Fruit fly (Drosophila melanogaster): Measurements from ENCODE around the gene Synd.

Synd gene

DNA sequence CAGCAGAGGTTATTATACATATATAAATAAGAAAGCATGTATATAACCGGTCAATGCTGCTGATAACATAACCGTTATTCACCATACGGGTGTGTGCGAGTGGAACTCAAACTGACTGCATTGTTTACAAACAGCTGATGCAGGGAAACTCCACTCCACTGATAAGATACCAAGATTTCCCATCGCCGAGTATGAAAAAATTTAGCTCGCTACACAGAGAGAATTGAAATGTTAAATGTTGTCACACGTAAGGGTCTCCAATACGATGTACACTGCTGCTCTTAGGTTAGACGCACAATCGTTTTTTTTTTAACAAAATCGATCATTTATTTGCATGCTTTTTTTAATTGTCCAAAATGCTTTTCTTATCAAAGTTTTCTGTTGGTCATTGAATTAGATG, 1.1 kb downstream of the Synd start:
- TF ChIP-seq CG9948 (tag; optimal IDR thresholded peaks at IDR 0.05) (peak; percentile 3), Pif1A (GFP tag; optimal IDR thresholded peaks at IDR 0.05) (peak; percentile 5), CG13204 (GFP tag; optimal IDR thresholded peaks at IDR 0.05) (no peak), EcR (GFP tag; optimal IDR thresholded peaks at IDR 0.05) (no peak), Ets98B (GFP tag; IDR thresholded peaks at IDR 0.05) (peak; percentile 33), CG8301 (tag; optimal IDR thresholded peaks at IDR 0.05) (peak; percentile 12), CG4496 (GFP tag; IDR thresholded peaks at IDR 0.05) (peak; percentile 63; the same call in 1 of the 3 replicates), fd96Ca (GFP tag; IDR thresholded peaks at IDR 0.05) (peak; percentile 21; the same call in 1 of the 3 replicates), D1 (tag; optimal IDR thresholded peaks at IDR 0.05) (no peak), CG15710 (tag; optimal IDR thresholded peaks at IDR 0.05) (peak; percentile 10), CG14655 (GFP tag; optimal IDR thresholded peaks at IDR 0.05) (peak; percentile 5), Snoo (tag; optimal IDR thresholded peaks at IDR 0.05) (no peak)

- TF ChIP-seq CG9948 (tag; optimal IDR thresholded peaks at IDR 0.05), result no peak
- TF ChIP-seq CG8301 (tag; optimal IDR thresholded peaks at IDR 0.05), result no peak
- no peak for TF ChIP-seq CG12605 (GFP tag; IDR thresholded peaks at IDR 0.05)
- TF ChIP-seq Pif1A (GFP tag; optimal IDR thresholded peaks at IDR 0.05), result no peak
- no peak for TF ChIP-seq CG8159 (tag; optimal IDR thresholded peaks at IDR 0.05)
- no peak for TF ChIP-seq CG4496 (GFP tag; IDR thresholded peaks at IDR 0.05)
Measured at dm6 chr3R:20834770-20835183, 2.2 kb downstream of the Synd start.

DNA sequence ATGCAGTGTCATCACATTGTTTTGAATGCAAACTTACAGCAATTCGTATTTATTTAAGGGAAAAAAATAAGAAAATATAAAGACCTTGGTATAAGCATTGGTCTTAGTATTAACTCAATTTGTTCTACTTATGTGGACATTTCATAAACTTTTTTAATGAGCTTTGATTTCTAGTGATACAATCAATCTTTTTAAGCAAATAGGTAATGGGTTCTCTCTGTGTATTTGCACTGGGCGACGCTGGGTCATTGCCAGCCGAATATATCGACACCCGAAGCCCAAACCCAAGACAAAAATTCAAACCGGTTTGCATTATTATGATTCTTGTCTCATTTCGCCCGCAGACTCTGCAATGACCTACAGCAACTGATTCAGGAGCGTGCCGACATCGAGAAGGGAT, 2.9 kb downstream of the Synd start:
- no peak for TF ChIP-seq fd96Ca (GFP tag; IDR thresholded peaks at IDR 0.05)
- TF ChIP-seq D1 (tag; optimal IDR thresholded peaks at IDR 0.05), result no peak
- TF ChIP-seq Pif1B (GFP tag; optimal IDR thresholded peaks at IDR 0.05), result peak; percentile 18
- TF ChIP-seq EcR (GFP tag; optimal IDR thresholded peaks at IDR 0.05), result peak; percentile 36
- peak; percentile 6 for TF ChIP-seq Snoo (tag; optimal IDR thresholded peaks at IDR 0.05)
- TF ChIP-seq CG8159 (tag; optimal IDR thresholded peaks at IDR 0.05), result no peak
- TF ChIP-seq CG32121 (GFP tag; IDR thresholded peaks at IDR 0.05), result no peak

DNA sequence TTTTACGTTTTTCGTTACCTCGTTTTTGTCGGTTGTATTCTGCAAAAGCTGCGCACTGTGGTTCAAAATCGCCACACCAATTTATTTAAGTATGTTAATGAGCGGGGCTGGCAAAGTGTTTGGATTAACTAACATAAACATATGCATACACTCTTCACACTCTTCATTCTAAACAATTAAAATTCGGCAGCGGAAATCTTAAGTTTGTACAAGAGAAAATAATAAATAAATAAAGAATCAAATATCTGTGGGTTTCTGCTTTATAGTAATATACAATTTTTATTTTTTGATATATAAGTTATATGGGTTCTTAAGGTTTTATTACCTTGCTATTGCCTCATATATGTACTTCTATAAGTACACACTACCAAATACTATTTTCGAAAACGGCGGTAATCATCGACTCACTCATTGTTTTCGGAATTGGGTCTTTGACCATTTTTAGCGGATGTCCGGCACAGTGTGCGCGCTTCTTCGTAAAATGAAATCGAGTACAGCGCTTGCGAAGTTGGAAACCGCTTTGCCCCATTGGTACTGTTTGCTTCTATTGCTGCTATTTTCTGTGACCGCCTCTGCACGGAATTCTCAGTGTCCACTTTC, 3.8 kb downstream of the Synd start:
- no peak for TF ChIP-seq CG32121 (GFP tag; IDR thresholded peaks at IDR 0.05)
- TF ChIP-seq Ets98B (GFP tag; IDR thresholded peaks at IDR 0.05), result no peak
- peak; percentile 72 for TF ChIP-seq CG14655 (GFP tag; optimal IDR thresholded peaks at IDR 0.05)
- TF ChIP-seq CG17806 (tag; optimal IDR thresholded peaks at IDR 0.05), result peak; percentile 0
- TF ChIP-seq CG8301 (tag; optimal IDR thresholded peaks at IDR 0.05), result peak; percentile 49
- peak; percentile 17 for TF ChIP-seq Pif1A (GFP tag; optimal IDR thresholded peaks at IDR 0.05)
- TF ChIP-seq CG4496 (GFP tag; IDR thresholded peaks at IDR 0.05), result 0 out of 3 replicates have a peak, but pooled peaks have one; percentile 23
- TF ChIP-seq Pif1B (GFP tag; optimal IDR thresholded peaks at IDR 0.05), result peak; percentile 8
- peak; percentile 6 for TF ChIP-seq CG15710 (tag; optimal IDR thresholded peaks at IDR 0.05)

dm6 chr3R:20837242-20837664, 4.7 kb downstream of the Synd start:
- no peak for TF ChIP-seq CG8159 (tag; optimal IDR thresholded peaks at IDR 0.05)
- no peak for TF ChIP-seq gl (tag; optimal IDR thresholded peaks at IDR 0.05)
- TF ChIP-seq fd96Ca (GFP tag; IDR thresholded peaks at IDR 0.05), result no peak
- no peak for TF ChIP-seq CG9948 (tag; optimal IDR thresholded peaks at IDR 0.05)
- TF ChIP-seq Ets98B (GFP tag; IDR thresholded peaks at IDR 0.05), result no peak
- TF ChIP-seq CG34367 (tag; optimal IDR thresholded peaks at IDR 0.05), result no peak
- TF ChIP-seq CG12605 (GFP tag; IDR thresholded peaks at IDR 0.05), result no peak
- no peak for TF ChIP-seq CG4496 (GFP tag; IDR thresholded peaks at IDR 0.05)
- TF ChIP-seq rn (GFP tag; IDR thresholded peaks at IDR 0.05), result no peak
- no peak for TF ChIP-seq CG32121 (GFP tag; IDR thresholded peaks at IDR 0.05)
- no peak for TF ChIP-seq CG15710 (tag; optimal IDR thresholded peaks at IDR 0.05)
- TF ChIP-seq CG13204 (GFP tag; optimal IDR thresholded peaks at IDR 0.05), result no peak
- no peak for TF ChIP-seq CG17806 (tag; optimal IDR thresholded peaks at IDR 0.05)

- TF ChIP-seq CG15710 (tag; optimal IDR thresholded peaks at IDR 0.05), result no peak
- no peak for TF ChIP-seq CG10348 (GFP tag; IDR thresholded peaks at IDR 0.05)
- TF ChIP-seq CG34367 (tag; optimal IDR thresholded peaks at IDR 0.05), result no peak
- TF ChIP-seq Snoo (tag; optimal IDR thresholded peaks at IDR 0.05), result no peak
- TF ChIP-seq Pif1A (GFP tag; optimal IDR thresholded peaks at IDR 0.05), result no peak
- TF ChIP-seq rn (GFP tag; IDR thresholded peaks at IDR 0.05), result no peak
- no peak for TF ChIP-seq CG17806 (tag; optimal IDR thresholded peaks at IDR 0.05)
- TF ChIP-seq CG13204 (GFP tag; optimal IDR thresholded peaks at IDR 0.05), result no peak
- no peak for TF ChIP-seq Ets98B (GFP tag; IDR thresholded peaks at IDR 0.05)
- TF ChIP-seq Pif1B (GFP tag; optimal IDR thresholded peaks at IDR 0.05), result no peak
- TF ChIP-seq D1 (tag; optimal IDR thresholded peaks at IDR 0.05), result no peak
- TF ChIP-seq CG14655 (GFP tag; optimal IDR thresholded peaks at IDR 0.05), result no peak
- TF ChIP-seq CG4496 (GFP tag; IDR thresholded peaks at IDR 0.05), result no peak
- TF ChIP-seq fd96Ca (GFP tag; IDR thresholded peaks at IDR 0.05), result no peak
- no peak for TF ChIP-seq gl (tag; optimal IDR thresholded peaks at IDR 0.05)
- no peak for TF ChIP-seq EcR (GFP tag; optimal IDR thresholded peaks at IDR 0.05)
- TF ChIP-seq CG32121 (GFP tag; IDR thresholded peaks at IDR 0.05), result no peak
Measured at dm6 chr3R:20838787-20839186, 6.2 kb downstream of the Synd start.

DNA sequence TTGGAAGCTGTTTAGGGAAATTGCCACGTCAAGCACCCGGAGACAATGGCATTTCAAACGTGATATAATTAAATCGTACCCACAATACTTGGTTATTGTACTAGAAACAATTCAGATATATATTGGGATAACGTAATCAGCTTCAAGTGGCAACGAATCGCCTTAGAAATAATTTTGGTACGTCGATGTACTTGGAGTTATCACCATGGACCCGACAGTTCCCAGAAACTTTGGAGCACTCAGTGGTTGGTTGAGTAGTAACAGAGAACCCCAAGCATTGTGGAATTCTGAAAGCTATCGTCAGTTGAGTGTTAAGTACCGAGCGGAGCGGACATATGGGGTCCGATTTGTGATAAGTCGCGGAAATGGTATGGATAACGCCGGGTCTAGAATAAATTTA, 9.2 kb downstream of the Synd start, which contains the start of gene CG15695:
Gene CG15695 (plus strand): TSS at position 301 of the 400 bp plus-strand sequence.
- TF ChIP-seq Pif1A (GFP tag; optimal IDR thresholded peaks at IDR 0.05) (no peak), Snoo (tag; optimal IDR thresholded peaks at IDR 0.05) (no peak), CG34367 (tag; optimal IDR thresholded peaks at IDR 0.05) (no peak), CG15710 (tag; optimal IDR thresholded peaks at IDR 0.05) (no peak), CG10348 (GFP tag; IDR thresholded peaks at IDR 0.05) (no peak), CG8301 (tag; optimal IDR thresholded peaks at IDR 0.05) (no peak), rn (GFP tag; IDR thresholded peaks at IDR 0.05) (no peak), CG13204 (GFP tag; optimal IDR thresholded peaks at IDR 0.05) (no peak), CG12605 (GFP tag; IDR thresholded peaks at IDR 0.05) (no peak), CG9948 (tag; optimal IDR thresholded peaks at IDR 0.05) (no peak)

All from whole organism, pupa.